Fruit fly (Drosophila melanogaster) whole organism, prepupa: ENCODE data around the gene RhoGEF3.

ENCODE experiments used
- Blimp-1 ChIP-seq: fragments of 200-800 bp; sonication (Bioruptor generic); optimal IDR thresholded peaks from 3 replicates; lab custom pipeline; 2017; ENCODE audit warnings: missing biosample characterization, missing genetic modification characterization, mild to moderate bottlenecking, moderate library complexity, missing genetic modification reagents
- CG11294 ChIP-seq: fragments of 200-800 bp; sonication (Bioruptor generic); IDR thresholded peaks from 2 replicates; pipeline ENCODE4 v1.3.6; 2022; ENCODE audit warnings: missing biosample characterization, missing genetic modification characterization
- CG15336 ChIP-seq: fragments of 200-800 bp; sonication (Bioruptor generic); IDR thresholded peaks from 2 replicates; pipeline ENCODE4 v1.3.6; 2022; ENCODE audit warnings: missing biosample characterization, missing genetic modification characterization
- CG1621 ChIP-seq: fragments of 200-800 bp; sonication (Bioruptor generic); optimal IDR thresholded peaks from 3 replicates; lab custom pipeline; 2018; ENCODE audit warnings: missing biosample characterization, mild to moderate bottlenecking, missing genetic modification characterization
- CG16779 ChIP-seq: fragments of 200-800 bp; sonication (Bioruptor generic); optimal IDR thresholded peaks from 3 replicates; lab custom pipeline; 2017; ENCODE audit warnings: missing biosample characterization, mild to moderate bottlenecking, missing genetic modification characterization
- Met ChIP-seq: fragments of 200-800 bp; sonication (Bioruptor generic); optimal IDR thresholded peaks from 3 replicates; lab custom pipeline; 2016; ENCODE audit warnings: missing biosample characterization, missing genetic modification characterization
- OdsH ChIP-seq: fragments of 200-800 bp; sonication (Bioruptor generic); optimal IDR thresholded peaks from 3 replicates; lab custom pipeline; 2016; ENCODE audit warnings: missing biosample characterization, missing genetic modification characterization

- TF ChIP-seq CG15336 (GFP tag; lab: Robert Waterston, UW) (no peak), CG1621 (tag; lab: Kevin White, UChicago) (no peak), Met (GFP tag; lab: Kevin White, UChicago) (no peak), CG11294 (GFP tag; lab: Robert Waterston, UW) (no peak), OdsH (no peak), CG16779 (tag; lab: Kevin White, UChicago) (no peak), Blimp-1 (no peak)
These were observed 63.3 kb downstream of the RhoGEF3 start for dm6 chr3L:340569-340968.
